Worm (Caenorhabditis elegans) whole organism, mixed stage, embryonic: ENCODE measurements around the gene sams-3.

Experiments used
- bed-3 ChIP-seq: fragments of 200-800 bp; sonication (Bioruptor generic); optimal IDR thresholded peaks from 3 replicates; lab custom pipeline; 2018; ENCODE audit warnings: mild to moderate bottlenecking, missing genetic modification characterization, moderate library complexity, missing compliant biosample characterization
- blmp-1 ChIP-seq: fragments of 150-350 bp; optimal IDR thresholded peaks from 2 replicates; lab custom pipeline; 2014; ENCODE audit warnings: missing biosample characterization, missing genetic modification characterization
- ceh-39 ChIP-seq: fragments of 150-350 bp; optimal IDR thresholded peaks from 2 replicates; lab custom pipeline; 2014; ENCODE audit warnings: missing biosample characterization, missing genetic modification characterization
- ceh-83 ChIP-seq: fragments of 200-800 bp; sonication (Bioruptor generic); optimal IDR thresholded peaks from 2 replicates; lab custom pipeline; 2018; ENCODE audit warnings: mild to moderate bottlenecking, missing genetic modification characterization, missing compliant biosample characterization
- ces-1 ChIP-seq: fragments of 150-350 bp; optimal IDR thresholded peaks from 2 replicates; lab custom pipeline; 2014; ENCODE audit warnings: missing biosample characterization, missing genetic modification reagents, missing genetic modification characterization
- cnd-1 ChIP-seq: fragments of 200-800 bp; sonication (Bioruptor generic); optimal IDR thresholded peaks from 2 replicates; lab custom pipeline; 2018; ENCODE audit warnings: mild to moderate bottlenecking, missing genetic modification characterization, missing compliant biosample characterization
- elt-1 ChIP-seq: sonication (generic microtip); optimal IDR thresholded peaks from 2 replicates; lab custom pipeline; 2017; ENCODE audit warnings: missing genetic modification characterization, mild to moderate bottlenecking, missing compliant biosample characterization, antibody characterized with exemption, moderate library complexity, borderline replicate concordance; ENCODE audit not compliant: insufficient read depth
- elt-3 ChIP-seq: fragments of 150-350 bp; optimal IDR thresholded peaks from 2 replicates; lab custom pipeline; 2014; ENCODE audit warnings: missing biosample characterization, missing genetic modification characterization
- flh-1 ChIP-seq: fragments of 200-800 bp; sonication (Bioruptor generic); optimal IDR thresholded peaks from 2 replicates; lab custom pipeline; 2018; ENCODE audit warnings: mild to moderate bottlenecking, missing genetic modification characterization, moderate library complexity, missing compliant biosample characterization
- ham-2 ChIP-seq: fragments of 200-800 bp; sonication (Bioruptor generic); optimal IDR thresholded peaks from 2 replicates; lab custom pipeline; 2018; ENCODE audit warnings: mild to moderate bottlenecking, missing genetic modification characterization, missing compliant biosample characterization
- hlh-1 ChIP-seq: fragments of 150-350 bp; optimal IDR thresholded peaks from 2 replicates; lab custom pipeline; 2014; ENCODE audit warnings: missing biosample characterization, missing genetic modification reagents, missing genetic modification characterization
- lin-13 ChIP-seq: fragments of 150-350 bp; optimal IDR thresholded peaks from 2 replicates; lab custom pipeline; 2014; ENCODE audit warnings: missing biosample characterization, missing genetic modification characterization
- lin-32 ChIP-seq: fragments of 200-800 bp; sonication (Bioruptor generic); optimal IDR thresholded peaks from 2 replicates; lab custom pipeline; 2018; ENCODE audit warnings: mild to moderate bottlenecking, missing genetic modification characterization, missing compliant biosample characterization
- lsy-2 ChIP-seq: fragments of 150-350 bp; optimal IDR thresholded peaks from 2 replicates; lab custom pipeline; 2014; ENCODE audit warnings: missing biosample characterization, missing genetic modification characterization
- mep-1 ChIP-seq: fragments of 150-350 bp; optimal IDR thresholded peaks from 2 replicates; lab custom pipeline; 2017; ENCODE audit warnings: missing biosample characterization, missing genetic modification reagents, missing genetic modification characterization, inconsistent platforms
- mls-2 ChIP-seq: sonication (generic microtip); optimal IDR thresholded peaks from 2 replicates; lab custom pipeline; 2016; ENCODE audit warnings: mild to moderate bottlenecking, missing genetic modification characterization, moderate library complexity, missing compliant biosample characterization
- nhr-2 ChIP-seq: fragments of 150-350 bp; optimal IDR thresholded peaks from 2 replicates; lab custom pipeline; 2014; ENCODE audit warnings: missing biosample characterization, missing genetic modification characterization
- nhr-237 ChIP-seq: fragments of 150-350 bp; optimal IDR thresholded peaks from 2 replicates; lab custom pipeline; 2014; ENCODE audit warnings: missing biosample characterization, missing genetic modification characterization
- nhr-28 ChIP-seq: fragments of 150-350 bp; optimal IDR thresholded peaks from 2 replicates; lab custom pipeline; 2014; ENCODE audit warnings: missing biosample characterization, missing genetic modification characterization
- nhr-76 ChIP-seq: sonication (generic microtip); optimal IDR thresholded peaks from 2 replicates; lab custom pipeline; 2017; ENCODE audit warnings: missing biosample characterization, missing genetic modification characterization
- pha-4 ChIP-seq: fragments of 150-350 bp; optimal IDR thresholded peaks from 2 replicates; lab custom pipeline; 2018; ENCODE audit warnings: missing biosample characterization, missing genetic modification reagents, missing genetic modification characterization
- sem-2 ChIP-seq: fragments of 200-800 bp; sonication (Bioruptor generic); optimal IDR thresholded peaks from 2 replicates; lab custom pipeline; 2018; ENCODE audit warnings: mild to moderate bottlenecking, missing genetic modification characterization, missing compliant biosample characterization
- sptf-1 ChIP-seq: sonication (generic microtip); optimal IDR thresholded peaks from 2 replicates; lab custom pipeline; 2017; ENCODE audit warnings: mild to moderate bottlenecking, missing genetic modification characterization, moderate library complexity, missing compliant biosample characterization
- tbx-8 ChIP-seq: fragments of 200-800 bp; sonication (Bioruptor generic); optimal IDR thresholded peaks from 2 replicates; lab custom pipeline; 2018; ENCODE audit warnings: mild to moderate bottlenecking, missing genetic modification characterization, moderate library complexity, missing compliant biosample characterization
- unc-120 ChIP-seq: sonication (generic microtip); optimal IDR thresholded peaks from 2 replicates; lab custom pipeline; 2017; ENCODE audit warnings: missing genetic modification characterization, missing compliant biosample characterization; ENCODE audit not compliant: poor library complexity, severe bottlenecking
- unc-39 ChIP-seq: fragments of 150-350 bp; optimal IDR thresholded peaks from 2 replicates; lab custom pipeline; 2014; ENCODE audit warnings: missing biosample characterization, missing genetic modification characterization
- unc-62 ChIP-seq: fragments of 150-350 bp; optimal IDR thresholded peaks from 2 replicates; lab custom pipeline; 2014; ENCODE audit warnings: missing biosample characterization, missing genetic modification reagents, missing genetic modification characterization
- zip-8 ChIP-seq: fragments of 150-350 bp; optimal IDR thresholded peaks from 2 replicates; lab custom pipeline; 2014; ENCODE audit warnings: missing biosample characterization, missing genetic modification characterization
- ztf-11 ChIP-seq: fragments of 150-350 bp; optimal IDR thresholded peaks from 2 replicates; lab custom pipeline; 2014; ENCODE audit warnings: missing biosample characterization, missing genetic modification characterization

The sams-3 gene

ce11 chrIV:5820056-5820799, 28.2 kb upstream of the sams-3 start:
- peak; percentile 48 for TF ChIP-seq unc-120 (tag; lab: Kevin White, UChicago)
- TF ChIP-seq unc-62 (GFP tag; lab: Kevin White, UChicago), result peak; percentile 89
- TF ChIP-seq lin-13 (tag; lab: Kevin White, UChicago), result no peak
- no peak for TF ChIP-seq lsy-2
- TF ChIP-seq flh-1 (GFP tag; lab: Kevin White, UChicago), result no peak
- no peak for TF ChIP-seq nhr-2
- no peak for TF ChIP-seq blmp-1
- no peak for TF ChIP-seq mep-1 (tag; lab: Kevin White, UChicago)
- no peak for TF ChIP-seq nhr-28
- no peak for TF ChIP-seq ham-2 (GFP tag; lab: Kevin White, UChicago)
- peak; percentile 92 for TF ChIP-seq hlh-1 (tag; lab: Kevin White, UChicago)
- TF ChIP-seq, all 35 proteins: peak for 3

ce11 chrIV:5820953-5821352, 27.5 kb upstream of the sams-3 start:
- TF ChIP-seq unc-120 (tag; lab: Kevin White, UChicago) (peak; percentile 2), zip-8 (tag; lab: Kevin White, UChicago) (no peak)
- TF ChIP-seq, all 35 proteins: peak for 1

ce11 chrIV:5821997-5822396, 26.5 kb upstream of the sams-3 start:
- TF ChIP-seq pha-4 (tag; lab: Kevin White, UChicago) (peak; percentile 28), lsy-2 (no peak), ces-1 (GFP tag; lab: Kevin White, UChicago) (peak; percentile 86)

- no peak for TF ChIP-seq flh-1 (GFP tag; lab: Kevin White, UChicago)
- TF ChIP-seq ham-2 (GFP tag; lab: Kevin White, UChicago), result no peak
- TF ChIP-seq nhr-28, result no peak
- TF ChIP-seq unc-120 (tag; lab: Kevin White, UChicago), result no peak
Measured at ce11 chrIV:5824493-5824892, 24.0 kb upstream of the sams-3 start, which contains the start of gene egal-1. Gene egal-1, plus strand, starts transcription at chrIV:5824793.

- TF ChIP-seq sem-2 (GFP tag; lab: Kevin White, UChicago) (no peak), flh-1 (GFP tag; lab: Kevin White, UChicago) (no peak), ceh-39 (no peak), unc-39 (tag; lab: Kevin White, UChicago) (no peak), lin-32 (GFP tag; lab: Kevin White, UChicago) (no peak), ham-2 (GFP tag; lab: Kevin White, UChicago) (no peak), ceh-83 (GFP tag; lab: Kevin White, UChicago) (no peak), nhr-237 (tag; lab: Kevin White, UChicago) (no peak), cnd-1 (tag; lab: Kevin White, UChicago) (no peak), bed-3 (GFP tag; lab: Kevin White, UChicago) (no peak), mls-2 (no peak), nhr-28 (no peak), mep-1 (tag; lab: Kevin White, UChicago) (no peak), nhr-76 (tag; lab: Kevin White, UChicago) (no peak), tbx-8 (no peak), ztf-11 (tag; lab: Kevin White, UChicago) (no peak)
Measured at ce11 chrIV:5832801-5833200, 15.7 kb upstream of the sams-3 start.

- TF ChIP-seq pha-4 (tag; lab: Kevin White, UChicago) (no peak), elt-1 (tag; lab: Kevin White, UChicago) (no peak), nhr-2 (no peak)
Measured at ce11 chrIV:5834182-5834581, 14.3 kb upstream of the sams-3 start.

ce11 chrIV:5839178-5839577, 9.3 kb upstream of the sams-3 start, which contains the start of gene C06E7.2:
Gene C06E7.2, plus strand, starts transcription at chrIV:5839478.
- TF ChIP-seq pha-4 (tag; lab: Kevin White, UChicago), result no peak
- TF ChIP-seq nhr-76 (tag; lab: Kevin White, UChicago), result no peak
- TF ChIP-seq sptf-1 (tag; lab: Kevin White, UChicago), result no peak
- TF ChIP-seq lsy-2, result no peak
- no peak for TF ChIP-seq elt-3 (tag; lab: Kevin White, UChicago)
